Fruit fly (Drosophila melanogaster): Measurements from ENCODE around the gene Trf.

The Trf gene

DNA sequence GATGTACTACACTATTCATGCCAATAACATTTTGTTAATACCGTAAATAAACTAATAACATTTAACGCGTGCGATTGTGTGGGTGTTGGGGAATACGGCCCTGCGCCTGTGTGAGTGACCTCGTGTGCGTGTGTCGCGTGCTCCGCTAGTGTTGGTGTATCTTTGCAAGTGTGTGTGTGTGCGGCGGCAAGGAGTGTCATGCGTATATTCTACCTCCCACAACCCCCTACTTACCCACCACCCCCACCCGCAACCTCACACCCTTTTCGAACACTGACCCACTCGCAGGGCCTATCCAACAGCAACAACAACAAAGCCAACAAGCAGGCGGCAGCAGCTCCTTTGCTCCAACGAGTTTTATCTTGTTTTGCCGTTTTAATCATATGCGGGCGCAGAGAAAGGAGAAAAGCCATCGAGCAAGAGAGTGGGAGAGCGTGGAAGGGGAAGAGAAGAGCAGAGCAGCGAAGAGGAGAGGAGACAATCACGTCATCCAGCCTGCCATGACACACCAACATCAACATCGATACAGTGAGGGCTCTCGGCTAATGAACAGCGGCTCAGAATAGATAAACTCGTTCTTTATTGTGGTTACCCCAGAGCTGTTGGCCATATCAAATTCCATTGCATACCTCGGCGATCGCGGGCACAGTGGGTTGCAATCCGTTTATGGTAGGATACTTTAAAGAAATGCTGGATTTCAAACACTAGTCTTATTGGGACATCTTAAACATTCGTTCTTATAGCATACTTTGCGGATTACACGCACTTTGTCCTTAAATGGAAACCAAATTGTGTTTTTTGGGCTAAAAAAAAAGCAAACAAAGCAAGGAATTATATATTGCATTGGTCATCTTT, 11.9 kb downstream of the Trf start:
- peak; percentile 15 for TF ChIP-seq Clk (GFP tag; optimal IDR thresholded peaks at IDR 0.05)
- TF ChIP-seq pad (GFP tag; optimal IDR thresholded peaks at IDR 0.05), result peak; percentile 79
- TF ChIP-seq toe (GFP tag; optimal IDR thresholded peaks at IDR 0.05), result no peak
- no peak for TF ChIP-seq CG12768 (GFP tag; optimal IDR thresholded peaks at IDR 0.05)

DNA sequence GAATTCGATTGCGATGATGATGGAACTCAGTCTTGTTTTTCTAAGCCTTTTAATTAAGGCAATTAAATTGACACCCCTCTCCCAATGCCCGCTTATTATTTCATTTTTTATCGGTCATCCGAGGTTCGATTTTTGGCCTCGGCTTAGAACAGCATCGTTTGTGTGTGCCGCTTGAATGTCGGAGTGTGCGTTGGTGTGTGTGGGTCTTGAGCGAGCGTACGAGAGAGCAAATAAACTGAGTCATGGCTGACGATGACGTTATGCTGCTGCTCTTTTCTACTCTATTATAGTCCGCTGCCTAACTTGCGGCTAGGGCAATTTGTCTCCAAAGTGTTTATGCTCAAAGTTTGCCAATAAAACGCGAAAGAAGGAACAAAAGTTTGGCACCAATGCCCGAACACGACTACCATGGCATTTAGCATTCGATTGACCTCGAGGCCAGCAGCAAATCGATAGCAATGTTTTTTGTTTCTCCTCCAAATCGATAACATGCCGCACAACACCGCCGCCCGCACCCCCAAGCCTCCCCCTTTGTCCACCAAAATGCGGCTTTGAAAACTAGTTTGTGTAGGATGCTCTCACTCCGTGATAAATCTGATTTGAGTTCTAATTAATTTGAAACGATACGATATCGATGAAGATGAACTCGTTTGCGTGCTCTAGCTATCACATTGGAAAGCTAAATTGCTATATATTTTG, 12.9 kb downstream of the Trf start:
- TF ChIP-seq toe (GFP tag; optimal IDR thresholded peaks at IDR 0.05) (no peak), CG12768 (GFP tag; optimal IDR thresholded peaks at IDR 0.05) (no peak), cic (GFP tag; optimal IDR thresholded peaks at IDR 0.05) (no peak), tj (GFP tag; optimal IDR thresholded peaks at IDR 0.05) (no peak), pad (GFP tag; optimal IDR thresholded peaks at IDR 0.05) (no peak), CG5204 (GFP tag; optimal IDR thresholded peaks at IDR 0.05) (no peak), CG33017 (tag; optimal IDR thresholded peaks at IDR 0.05) (no peak), Hr96 (GFP tag; optimal IDR thresholded peaks at IDR 0.05) (no peak)

DNA sequence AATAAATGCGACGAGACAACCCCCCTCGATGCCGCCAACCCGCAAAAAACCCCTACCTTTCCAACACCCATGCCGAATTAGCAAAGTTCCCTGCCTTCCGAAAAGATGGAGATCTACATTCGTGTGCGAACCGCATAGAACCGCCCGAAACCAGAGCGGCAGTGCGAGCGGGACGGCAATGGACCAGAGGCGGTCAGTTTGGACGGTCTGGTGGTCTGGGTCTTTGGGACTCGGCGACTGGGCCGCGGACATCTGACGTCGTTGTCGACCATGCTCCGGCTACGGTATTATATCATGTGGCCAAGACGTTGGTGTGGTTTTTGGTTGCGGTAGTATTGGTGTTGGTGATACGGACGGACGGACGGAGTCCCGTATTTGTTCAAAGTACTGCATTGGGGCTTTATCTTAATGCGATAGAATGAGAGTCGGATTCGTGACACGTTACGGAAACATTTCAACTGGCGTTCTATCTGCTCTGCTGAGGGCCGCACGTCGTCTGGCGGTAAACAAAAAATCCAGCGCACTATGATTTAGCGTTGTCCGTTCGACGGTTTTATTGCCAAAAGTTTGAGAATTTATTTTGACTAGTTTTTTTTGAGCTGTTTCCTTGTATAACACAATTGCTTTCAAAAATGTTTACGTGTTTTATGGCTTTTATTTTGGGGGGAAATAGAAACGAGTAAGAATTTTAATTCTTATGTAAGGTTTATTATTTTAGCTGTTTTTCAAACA, 14.2 kb downstream of the Trf start:
- TF ChIP-seq toe (GFP tag; optimal IDR thresholded peaks at IDR 0.05) (no peak), CG1620 (GFP tag; optimal IDR thresholded peaks at IDR 0.05) (no peak), pad (GFP tag; optimal IDR thresholded peaks at IDR 0.05) (no peak), CG14711 (tag; optimal IDR thresholded peaks at IDR 0.05) (peak; percentile 25), ovo (GFP tag; optimal IDR thresholded peaks at IDR 0.05) (no peak), Crg-1 (GFP tag; optimal IDR thresholded peaks at IDR 0.05) (no peak), Hr96 (GFP tag; optimal IDR thresholded peaks at IDR 0.05) (no peak), CG33017 (tag; optimal IDR thresholded peaks at IDR 0.05) (peak; percentile 48), kay (GFP tag; ENCODE audit: borderline replicate concordance) (peak; percentile 93), CG12768 (GFP tag; optimal IDR thresholded peaks at IDR 0.05) (peak; percentile 52), cnc (optimal IDR thresholded peaks at IDR 0.05) (no peak), CG7045 (GFP tag; optimal IDR thresholded peaks at IDR 0.05) (peak; percentile 21), CG7101 (tag; optimal IDR thresholded peaks at IDR 0.05) (peak; percentile 38), bab1 (GFP tag; optimal IDR thresholded peaks at IDR 0.05) (no peak), Clk (GFP tag; optimal IDR thresholded peaks at IDR 0.05) (peak; percentile 18), Mnt (GFP tag; optimal IDR thresholded peaks at IDR 0.05) (peak; percentile 27), CG5204 (GFP tag; optimal IDR thresholded peaks at IDR 0.05) (no peak), CG11617 (GFP tag; optimal IDR thresholded peaks at IDR 0.05) (peak; percentile 55), cic (GFP tag; optimal IDR thresholded peaks at IDR 0.05) (peak; percentile 21), tj (GFP tag; optimal IDR thresholded peaks at IDR 0.05) (peak; percentile 2)

DNA sequence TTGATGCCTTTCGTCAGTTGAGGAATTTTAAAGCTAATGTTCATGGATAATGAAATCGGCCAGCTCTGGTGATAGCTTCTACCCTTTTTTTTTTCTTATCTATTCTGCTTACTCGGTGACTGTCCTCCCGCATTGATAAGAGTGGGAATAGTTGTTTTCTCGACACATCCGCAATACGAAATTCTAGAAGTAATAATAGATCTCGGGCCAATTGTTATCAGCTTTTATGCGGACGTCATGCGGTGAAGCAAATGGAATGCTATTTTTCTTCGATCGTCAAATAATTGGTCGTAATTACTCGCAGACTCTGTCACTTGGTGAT, 14.7 kb downstream of the Trf start:
- no peak for TF ChIP-seq CG14711 (tag; optimal IDR thresholded peaks at IDR 0.05)
- TF ChIP-seq bab1 (GFP tag; optimal IDR thresholded peaks at IDR 0.05), result no peak
- no peak for TF ChIP-seq CG33017 (tag; optimal IDR thresholded peaks at IDR 0.05)
- TF ChIP-seq CG7101 (tag; optimal IDR thresholded peaks at IDR 0.05), result no peak
- TF ChIP-seq kay (GFP tag; ENCODE audit: borderline replicate concordance), result peak; percentile 68
- no peak for TF ChIP-seq tj (GFP tag; optimal IDR thresholded peaks at IDR 0.05)
- no peak for TF ChIP-seq CG12768 (GFP tag; optimal IDR thresholded peaks at IDR 0.05)
- TF ChIP-seq CG1620 (GFP tag; optimal IDR thresholded peaks at IDR 0.05), result no peak
- no peak for TF ChIP-seq pad (GFP tag; optimal IDR thresholded peaks at IDR 0.05)
- TF ChIP-seq ovo (GFP tag; optimal IDR thresholded peaks at IDR 0.05), result no peak
- TF ChIP-seq Crg-1 (GFP tag; optimal IDR thresholded peaks at IDR 0.05), result no peak
- no peak for TF ChIP-seq Mnt (GFP tag; optimal IDR thresholded peaks at IDR 0.05)
- TF ChIP-seq toe (GFP tag; optimal IDR thresholded peaks at IDR 0.05), result no peak
- TF ChIP-seq cnc (optimal IDR thresholded peaks at IDR 0.05), result peak in 1 of 2 experiments; percentile 44
- no peak for TF ChIP-seq Clk (GFP tag; optimal IDR thresholded peaks at IDR 0.05)
- TF ChIP-seq cic (GFP tag; optimal IDR thresholded peaks at IDR 0.05), result no peak
- TF ChIP-seq CG7045 (GFP tag; optimal IDR thresholded peaks at IDR 0.05), result no peak
- TF ChIP-seq Hr96 (GFP tag; optimal IDR thresholded peaks at IDR 0.05), result no peak
- peak; percentile 10 for TF ChIP-seq CG11617 (GFP tag; optimal IDR thresholded peaks at IDR 0.05)
- TF ChIP-seq CG5204 (GFP tag; optimal IDR thresholded peaks at IDR 0.05), result no peak

DNA sequence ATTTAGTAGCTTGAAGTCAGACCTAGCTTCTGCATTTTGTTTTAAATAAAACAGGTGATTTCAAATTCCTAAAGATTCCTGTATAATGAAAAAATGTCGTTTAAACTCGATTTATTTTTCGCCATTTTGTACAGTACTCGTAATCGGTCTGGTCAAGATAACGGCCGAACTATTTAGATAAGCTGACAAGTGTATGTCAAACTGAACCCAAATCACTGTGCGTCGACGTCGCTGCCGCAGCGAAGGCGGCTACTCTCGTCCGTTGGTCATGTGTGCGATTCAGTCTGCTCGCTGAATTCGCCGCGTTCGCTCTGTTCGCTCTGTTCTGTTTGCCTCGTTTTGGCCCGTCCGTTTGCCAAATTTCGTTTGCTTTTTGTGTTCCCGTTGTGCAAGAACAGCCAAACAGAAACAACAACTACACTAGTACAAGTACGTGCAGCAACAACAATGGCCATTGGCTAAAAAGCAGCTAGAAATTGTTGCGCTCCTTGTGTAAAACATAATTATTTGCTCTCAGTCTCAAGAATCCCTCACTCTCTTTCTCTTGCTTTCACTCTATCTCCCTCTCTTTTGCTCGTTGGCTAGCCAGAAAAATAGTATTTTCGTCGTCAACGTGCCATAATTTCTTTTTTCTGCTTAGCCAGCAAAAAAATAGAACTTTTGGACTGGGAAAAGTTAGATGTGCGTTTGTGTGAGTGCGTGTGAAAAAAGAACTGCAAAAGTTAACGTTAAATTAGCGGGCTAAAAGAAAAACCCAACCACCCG, 15.5 kb downstream of the Trf start:
- no peak for TF ChIP-seq CG5204 (GFP tag; optimal IDR thresholded peaks at IDR 0.05)
- TF ChIP-seq CG12768 (GFP tag; optimal IDR thresholded peaks at IDR 0.05), result peak; percentile 36
- TF ChIP-seq CG14711 (tag; optimal IDR thresholded peaks at IDR 0.05), result peak; percentile 24
- TF ChIP-seq bab1 (GFP tag; optimal IDR thresholded peaks at IDR 0.05), result peak; percentile 21
- no peak for TF ChIP-seq kay (GFP tag; ENCODE audit: borderline replicate concordance)
- peak; percentile 62 for TF ChIP-seq CG33017 (tag; optimal IDR thresholded peaks at IDR 0.05)
- TF ChIP-seq Mnt (GFP tag; optimal IDR thresholded peaks at IDR 0.05), result peak; percentile 63
- TF ChIP-seq pad (GFP tag; optimal IDR thresholded peaks at IDR 0.05), result no peak
- peak; percentile 61 for TF ChIP-seq cic (GFP tag; optimal IDR thresholded peaks at IDR 0.05)
- TF ChIP-seq tj (GFP tag; optimal IDR thresholded peaks at IDR 0.05), result peak; percentile 80
- peak; percentile 55 for TF ChIP-seq CG11617 (GFP tag; optimal IDR thresholded peaks at IDR 0.05)

Data from whole organism, adult.